Worm (Caenorhabditis elegans) whole organism, L2 larva: Measurements from ENCODE around the gene mfsd-6.
"Not testable (repeated sequence)": the region's sequence is repeated elsewhere in the genome, so short reads cannot be mapped to it uniquely, and the experiment has no call there.

Experiments
- C34F6.9 ChIP-seq: fragments of 150-350 bp; optimal IDR thresholded peaks from 2 replicates; lab custom pipeline; 2014; ENCODE audit warnings: missing biosample characterization, missing genetic modification characterization
- F13H6.1 ChIP-seq: sonication (generic microtip); optimal IDR thresholded peaks from 2 replicates; lab custom pipeline; 2016; ENCODE audit warnings: missing genetic modification characterization, missing compliant biosample characterization
- R02D3.7 ChIP-seq: fragments of 150-350 bp; optimal IDR thresholded peaks from 2 replicates; lab custom pipeline; 2014; ENCODE audit warnings: missing biosample characterization, missing genetic modification characterization
- Y55F3AM.14 ChIP-seq: fragments of 200-800 bp; sonication (Bioruptor generic); optimal IDR thresholded peaks from 2 replicates; lab custom pipeline; 2018; ENCODE audit warnings: mild to moderate bottlenecking, missing genetic modification characterization, missing compliant biosample characterization
- ZK546.5 ChIP-seq: sonication (generic microtip); optimal IDR thresholded peaks from 2 replicates; lab custom pipeline; 2017; ENCODE audit warnings: missing biosample characterization, missing genetic modification characterization
- blmp-1 ChIP-seq: sonication (generic microtip); optimal IDR thresholded peaks from 2 replicates; lab custom pipeline; 2017; ENCODE audit warnings: missing genetic modification characterization, mild to moderate bottlenecking, missing compliant biosample characterization, antibody characterized with exemption, moderate library complexity; ENCODE audit not compliant: insufficient read depth
- dmd-4 ChIP-seq: sonication (generic microtip); optimal IDR thresholded peaks from 2 replicates; lab custom pipeline; 2017; ENCODE audit warnings: missing biosample characterization, missing genetic modification characterization
- egl-27 ChIP-seq: sonication (generic microtip); optimal IDR thresholded peaks from 3 replicates; lab custom pipeline; 2017; ENCODE audit warnings: missing biosample characterization, missing genetic modification reagents, missing genetic modification characterization
- elt-1 ChIP-seq: fragments of 150-350 bp; optimal IDR thresholded peaks from 2 replicates; lab custom pipeline; 2014; ENCODE audit warnings: missing biosample characterization, missing genetic modification characterization
- fos-1 ChIP-seq: fragments of 150-350 bp; optimal IDR thresholded peaks from 2 replicates; lab custom pipeline; 2014; ENCODE audit warnings: missing biosample characterization, missing genetic modification characterization
- gmeb-1 ChIP-seq: fragments of 150-350 bp; optimal IDR thresholded peaks from 2 replicates; lab custom pipeline; 2014; ENCODE audit warnings: missing biosample characterization, missing genetic modification characterization
- lin-11 ChIP-seq: fragments of 150-350 bp; sonication (generic microtip); optimal IDR thresholded peaks from 2 replicates; lab custom pipeline; 2014; ENCODE audit warnings: missing biosample characterization, missing genetic modification characterization, inconsistent platforms, mixed read lengths
- lin-13 ChIP-seq: fragments of 150-350 bp; optimal IDR thresholded peaks from 2 replicates; lab custom pipeline; 2014; ENCODE audit warnings: missing biosample characterization, missing genetic modification reagents, missing genetic modification characterization
- lsy-2 ChIP-seq, 2 experiments: fragments of 150-350 bp in 1 of 2; sonication (generic microtip) in 1 of 2; optimal IDR thresholded peaks; 2 replicates each; lab custom pipeline; 2014 to 2017; ENCODE audit warnings: missing biosample characterization in 2 of 2, missing genetic modification characterization in 2 of 2
- mbf-1 ChIP-seq: sonication (generic microtip); optimal IDR thresholded peaks from 2 replicates; lab custom pipeline; 2017; ENCODE audit warnings: missing biosample characterization, missing genetic modification characterization
- mdl-1 ChIP-seq, 2 experiments: fragments of 150-350 bp in 1 of 2; sonication (generic microtip) in 1 of 2; optimal IDR thresholded peaks; 2 replicates each; lab custom pipeline; 2017; ENCODE audit warnings: missing biosample characterization in 2 of 2, missing genetic modification characterization in 2 of 2
- nhr-10 ChIP-seq: sonication (generic microtip); optimal IDR thresholded peaks from 2 replicates; lab custom pipeline; 2017; ENCODE audit warnings: missing biosample characterization, missing genetic modification characterization
- nhr-11 ChIP-seq: fragments of 150-350 bp; optimal IDR thresholded peaks from 2 replicates; lab custom pipeline; 2014; ENCODE audit warnings: missing biosample characterization, missing genetic modification characterization
- nhr-12 ChIP-seq: fragments of 150-350 bp; optimal IDR thresholded peaks from 2 replicates; lab custom pipeline; 2014; ENCODE audit warnings: missing biosample characterization, missing genetic modification characterization
- nhr-129 ChIP-seq: fragments of 150-350 bp; optimal IDR thresholded peaks from 2 replicates; lab custom pipeline; 2014; ENCODE audit warnings: missing biosample characterization, missing genetic modification characterization
- nhr-237 ChIP-seq: fragments of 150-350 bp; optimal IDR thresholded peaks from 2 replicates; lab custom pipeline; 2014; ENCODE audit warnings: missing biosample characterization, missing genetic modification characterization
- nhr-25 ChIP-seq: fragments of 150-350 bp; sonication (generic microtip); optimal IDR thresholded peaks from 3 replicates; lab custom pipeline; 2014; ENCODE audit warnings: missing biosample characterization, missing genetic modification characterization
- nhr-77 ChIP-seq: fragments of 150-350 bp; optimal IDR thresholded peaks from 2 replicates; lab custom pipeline; 2014; ENCODE audit warnings: missing biosample characterization, missing genetic modification characterization
- peb-1 ChIP-seq: fragments of 150-350 bp; optimal IDR thresholded peaks from 2 replicates; lab custom pipeline; 2014; ENCODE audit warnings: missing biosample characterization, missing genetic modification characterization
- sem-4 ChIP-seq: fragments of 150-350 bp; optimal IDR thresholded peaks from 2 replicates; lab custom pipeline; 2014; ENCODE audit warnings: missing biosample characterization, missing genetic modification reagents, missing genetic modification characterization
- skn-1 ChIP-seq: sonication (generic microtip); optimal IDR thresholded peaks from 2 replicates; lab custom pipeline; 2017; ENCODE audit warnings: missing biosample characterization, missing genetic modification characterization
- sma-9 ChIP-seq, 2 experiments: fragments of 150-350 bp in 1 of 2; sonication (generic microtip) in 1 of 2; optimal IDR thresholded peaks; 2 replicates each; lab custom pipeline; 2014 to 2016; ENCODE audit warnings: missing genetic modification characterization in 2 of 2, mild to moderate bottlenecking in 1 of 2, missing biosample characterization in 1 of 2, missing compliant biosample characterization in 1 of 2, missing genetic modification reagents in 1 of 2, moderate library complexity in 1 of 2
- snpc-4 ChIP-seq: fragments of 150-350 bp; optimal IDR thresholded peaks from 2 replicates; lab custom pipeline; 2014; ENCODE audit warnings: missing biosample characterization, missing genetic modification characterization
- unc-39 ChIP-seq: fragments of 150-350 bp; optimal IDR thresholded peaks from 2 replicates; lab custom pipeline; 2014; ENCODE audit warnings: missing biosample characterization, missing genetic modification characterization
- unc-55 ChIP-seq: fragments of 150-350 bp; sonication (generic microtip); optimal IDR thresholded peaks from 3 replicates; lab custom pipeline; 2014; ENCODE audit warnings: missing biosample characterization, missing genetic modification reagents, missing genetic modification characterization
- zag-1 ChIP-seq: fragments of 150-350 bp; optimal IDR thresholded peaks from 2 replicates; lab custom pipeline; 2014; ENCODE audit warnings: missing biosample characterization, missing genetic modification characterization
- ztf-1 ChIP-seq: fragments of 200-800 bp; sonication (Bioruptor generic); conservative IDR thresholded peaks from 2 replicates; pipeline ENCODE4 v1.3.6; 2022; ENCODE audit warnings: missing genetic modification characterization, missing compliant biosample characterization
- ztf-11 ChIP-seq: sonication (generic microtip); optimal IDR thresholded peaks from 2 replicates; lab custom pipeline; 2017; ENCODE audit warnings: missing biosample characterization, missing genetic modification characterization

Gene mfsd-6

ce11 chrIII:7608223-7608622 lies 29.0 kb upstream of the mfsd-6 start, which contains the start of gene T04A6.3:
T04A6.3 (minus strand) TSS chrIII:7608323.
- TF ChIP-seq lsy-2 (tag; optimal IDR thresholded peaks at IDR 0.05; lab: Kevin White, UChicago) (no peak), unc-39 (tag; lab: Kevin White, UChicago) (no peak), blmp-1 (tag; lab: Kevin White, UChicago) (no peak), nhr-11 (tag; lab: Kevin White, UChicago) (no peak), Y55F3AM.14 (GFP tag; lab: Kevin White, UChicago) (no peak), ztf-1 (GFP tag; lab: Robert Waterston, UW) (no peak), ztf-11 (tag; lab: Kevin White, UChicago) (no peak), dmd-4 (no peak), fos-1 (tag; lab: Kevin White, UChicago) (no peak), ZK546.5 (tag; lab: Kevin White, UChicago) (no peak), peb-1 (tag; lab: Kevin White, UChicago) (no peak), nhr-25 (tag; lab: Kevin White, UChicago) (no peak), sem-4 (tag; lab: Kevin White, UChicago) (no peak), nhr-129 (tag; lab: Kevin White, UChicago) (no peak), nhr-77 (tag; lab: Kevin White, UChicago) (no peak), egl-27 (tag; lab: Kevin White, UChicago) (no peak)

- TF ChIP-seq blmp-1 (tag; lab: Kevin White, UChicago); lsy-2 (tag; optimal IDR thresholded peaks at IDR 0.05; lab: Kevin White, UChicago); skn-1: not testable (repeated sequence)
These were observed 15.3 kb upstream of the mfsd-6 start, which contains the start of gene Y80D4G.2 for ce11 chrIII:7594482-7594881. Y80D4G.2 (minus strand) TSS chrIII:7594582.

ce11 chrIII:7593285-7593928 lies 14.2 kb upstream of the mfsd-6 start, which contains the start of gene R13A5.11:
R13A5.11 (minus strand) TSS chrIII:7593335.
- TF ChIP-seq zag-1 (tag; lab: Kevin White, UChicago) (no peak), nhr-12 (tag; lab: Kevin White, UChicago) (no peak), unc-39 (tag; lab: Kevin White, UChicago) (no peak), blmp-1 (tag; lab: Kevin White, UChicago) (no peak), elt-1 (no peak), C34F6.9 (tag; lab: Kevin White, UChicago) (no peak), skn-1 (no peak), nhr-25 (tag; lab: Kevin White, UChicago) (no peak)

ce11 chrIII:7588214-7588613 lies 9.0 kb upstream of the mfsd-6 start, which contains the start of gene R13A5.15:
R13A5.15 (minus strand) TSS chrIII:7588314.
- TF ChIP-seq nhr-237 (tag; lab: Kevin White, UChicago) (no peak), R02D3.7 (tag; lab: Kevin White, UChicago) (no peak), nhr-25 (tag; lab: Kevin White, UChicago) (no peak), gmeb-1 (tag; lab: Kevin White, UChicago) (no peak), mbf-1 (no peak), egl-27 (tag; lab: Kevin White, UChicago) (no peak), zag-1 (tag; lab: Kevin White, UChicago) (no peak), lin-13 (GFP tag; lab: Kevin White, UChicago) (no peak)
- TF ChIP-seq, all 48 proteins: peak for 0

- TF ChIP-seq snpc-4 (tag; lab: Kevin White, UChicago), result no peak
- TF ChIP-seq egl-27 (tag; lab: Kevin White, UChicago), result no peak
- no peak for TF ChIP-seq mdl-1 (tag; optimal IDR thresholded peaks at IDR 0.05; lab: Kevin White, UChicago)
- no peak for TF ChIP-seq F13H6.1 (tag; lab: Kevin White, UChicago)
- peak; percentile 29 to 71 for TF ChIP-seq lsy-2 (tag; optimal IDR thresholded peaks at IDR 0.05; lab: Kevin White, UChicago)
- no peak for TF ChIP-seq unc-55 (GFP tag; lab: Kevin White, UChicago)
- peak; percentile 27 for TF ChIP-seq R02D3.7 (tag; lab: Kevin White, UChicago)
- no peak for TF ChIP-seq sma-9 (GFP tag; optimal IDR thresholded peaks at IDR 0.05; lab: Kevin White, UChicago)
- no peak for TF ChIP-seq sma-9 (tag; optimal IDR thresholded peaks at IDR 0.05; lab: Kevin White, UChicago)
- TF ChIP-seq lin-11 (tag; lab: Kevin White, UChicago), result peak; percentile 3
- TF ChIP-seq nhr-10 (tag; lab: Kevin White, UChicago), result no peak
- TF ChIP-seq C34F6.9 (tag; lab: Kevin White, UChicago), result peak; percentile 17
- TF ChIP-seq nhr-129 (tag; lab: Kevin White, UChicago), result peak; percentile 24
- TF ChIP-seq zag-1 (tag; lab: Kevin White, UChicago), result no peak
These were observed 5.0 kb upstream of the mfsd-6 start, which contains the start of gene cup-5 for ce11 chrIII:7584131-7584646. cup-5 (plus strand) TSS chrIII:7584181.
